Worm (Caenorhabditis elegans): ENCODE measurements around the gene srj-4.

srj-4 gene

DNA sequence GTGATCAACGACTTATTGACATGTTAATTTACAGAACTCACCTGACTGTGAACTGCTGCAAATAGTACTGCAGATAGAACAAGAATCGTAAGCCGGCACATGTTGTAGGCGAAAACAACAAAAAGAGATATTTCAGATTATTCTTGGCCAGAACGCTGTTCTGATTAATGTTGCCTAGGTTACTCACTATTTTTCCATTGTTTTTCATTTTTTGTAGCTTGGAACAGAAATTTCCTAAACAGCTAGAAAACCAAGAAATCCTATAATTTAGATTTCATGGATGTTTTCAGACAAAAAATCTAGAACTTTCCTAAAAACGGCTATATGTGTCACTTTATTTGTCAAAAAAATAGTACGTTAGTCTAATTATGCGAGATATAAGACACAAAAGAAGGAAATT lies 8.5 kb upstream of the srj-4 start, which contains the start of gene C27A7.9:
Gene C27A7.9 (minus strand): TSS at position 101 of the 400 bp plus-strand sequence.
- no peak for TF ChIP-seq W03F9.2 (tag; optimal IDR thresholded peaks at IDR 0.05)
- no peak for TF ChIP-seq dao-5 (tag; optimal IDR thresholded peaks at IDR 0.05)
- TF ChIP-seq him-1 (tag; optimal IDR thresholded peaks at IDR 0.05), result no peak

DNA sequence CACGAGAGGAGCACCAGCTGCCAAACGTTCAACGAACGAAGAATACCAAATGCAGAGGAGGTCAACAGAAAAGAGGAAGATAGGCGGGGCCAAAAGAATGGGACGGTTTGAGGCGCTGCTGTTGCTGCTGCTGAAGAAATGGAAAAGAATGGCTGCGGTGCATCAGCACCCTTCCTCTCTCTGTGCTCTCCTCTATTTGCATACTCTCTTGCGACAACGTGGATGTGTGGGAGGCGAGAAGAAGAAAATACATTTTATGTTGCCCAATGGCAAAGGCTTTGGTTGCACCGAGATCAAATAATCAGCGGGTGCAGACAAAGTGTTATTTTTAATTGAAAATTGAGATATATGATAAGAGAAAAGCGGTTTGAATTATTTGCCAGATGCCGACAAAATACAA lies 4.6 kb upstream of the srj-4 start:
- TF ChIP-seq him-1 (tag; optimal IDR thresholded peaks at IDR 0.05) (no peak), W03F9.2 (tag; optimal IDR thresholded peaks at IDR 0.05) (no peak), dao-5 (tag; optimal IDR thresholded peaks at IDR 0.05) (no peak)

DNA sequence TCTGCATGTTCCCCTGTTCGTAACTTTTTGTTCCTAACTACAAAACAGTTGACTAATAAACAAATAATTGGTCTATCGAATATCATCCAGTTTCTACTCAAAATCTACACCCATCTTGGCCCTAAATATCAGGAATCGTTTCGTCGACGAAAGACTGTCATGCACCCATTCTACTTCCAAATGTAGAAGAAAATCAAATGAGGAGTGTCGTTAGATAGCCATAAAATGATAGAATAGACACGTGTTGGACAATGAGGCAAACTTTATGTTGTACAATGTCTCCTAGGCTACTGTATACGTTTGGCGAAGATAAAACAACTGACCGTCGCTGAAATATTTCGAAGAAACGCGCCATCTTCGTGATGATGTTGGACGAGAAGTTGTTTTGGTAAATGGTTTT lies 3.0 kb upstream of the srj-4 start:
- TF ChIP-seq W03F9.2 (tag; optimal IDR thresholded peaks at IDR 0.05) (no peak), dao-5 (tag; optimal IDR thresholded peaks at IDR 0.05) (no peak), him-1 (tag; optimal IDR thresholded peaks at IDR 0.05) (no peak)

DNA sequence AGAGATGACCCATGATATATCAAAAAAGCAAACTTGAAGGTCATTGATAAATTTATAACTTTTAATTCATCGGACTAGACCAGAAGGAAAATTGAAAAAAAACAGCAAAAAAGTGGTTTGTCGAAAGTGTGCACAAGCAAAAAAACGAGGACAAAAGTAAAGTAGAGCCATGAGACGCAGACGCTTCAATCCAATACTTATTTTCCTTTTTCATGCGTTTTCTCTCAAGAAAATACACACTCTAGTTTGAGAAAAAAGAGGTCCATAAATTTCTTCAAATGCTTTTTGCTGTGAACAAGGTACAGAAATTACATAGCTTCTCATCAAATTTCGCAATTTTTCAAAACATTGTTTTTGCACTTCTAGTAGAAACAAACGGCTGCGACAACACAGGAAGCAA lies 1.8 kb upstream of the srj-4 start:
- no peak for TF ChIP-seq W03F9.2 (tag; optimal IDR thresholded peaks at IDR 0.05)
- TF ChIP-seq dao-5 (tag; optimal IDR thresholded peaks at IDR 0.05), result no peak
- no peak for TF ChIP-seq him-1 (tag; optimal IDR thresholded peaks at IDR 0.05)

DNA sequence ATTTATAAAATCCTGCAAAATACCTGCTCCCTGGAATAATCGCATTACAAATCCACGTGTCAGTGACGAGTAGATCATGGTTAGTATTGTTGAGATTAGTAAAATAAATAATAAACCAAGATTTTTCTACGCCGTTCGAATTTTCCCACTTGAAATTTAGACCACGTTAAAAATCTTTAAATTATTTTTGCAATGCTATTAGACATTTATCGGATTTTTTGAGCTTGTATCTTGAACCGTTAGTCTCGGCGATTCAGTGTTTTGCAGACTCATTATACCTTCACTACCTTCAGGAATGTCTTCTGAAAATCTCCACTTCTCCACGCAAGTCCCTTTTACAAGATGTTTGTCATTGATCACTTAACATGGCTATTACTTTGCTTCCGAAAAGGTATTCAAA lies 786 bp upstream of the srj-4 start, which contains the start of gene C27A7.5:
Gene C27A7.5 (minus strand): TSS at position 101 of the 400 bp plus-strand sequence.
- TF ChIP-seq him-1 (tag; optimal IDR thresholded peaks at IDR 0.05) (no peak), W03F9.2 (tag; optimal IDR thresholded peaks at IDR 0.05) (no peak), dao-5 (tag; optimal IDR thresholded peaks at IDR 0.05) (no peak)

DNA sequence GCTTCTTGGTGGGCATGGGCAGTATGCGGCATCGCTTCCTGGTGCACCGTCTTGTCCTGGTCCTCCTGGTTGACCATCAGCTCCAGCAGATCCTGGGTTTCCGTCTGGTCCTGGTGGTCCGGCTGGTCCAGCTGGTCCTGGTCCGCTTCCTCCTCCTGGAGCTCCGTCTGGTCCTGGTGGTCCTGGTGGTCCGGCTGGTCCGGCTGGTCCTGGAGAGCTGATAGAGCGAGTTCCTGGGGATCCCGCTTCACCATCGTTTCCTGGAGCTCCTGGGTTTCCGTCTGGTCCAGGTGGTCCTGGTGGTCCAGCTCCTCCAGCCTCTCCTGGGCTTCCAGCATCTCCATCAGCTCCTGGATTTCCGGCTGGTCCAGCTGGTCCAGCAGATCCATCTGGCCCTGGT lies 4.0 kb downstream of the srj-4 start:
- TF ChIP-seq him-1 (tag; optimal IDR thresholded peaks at IDR 0.05) (no peak), W03F9.2 (tag; optimal IDR thresholded peaks at IDR 0.05) (no peak), dao-5 (tag; optimal IDR thresholded peaks at IDR 0.05) (no peak)

DNA sequence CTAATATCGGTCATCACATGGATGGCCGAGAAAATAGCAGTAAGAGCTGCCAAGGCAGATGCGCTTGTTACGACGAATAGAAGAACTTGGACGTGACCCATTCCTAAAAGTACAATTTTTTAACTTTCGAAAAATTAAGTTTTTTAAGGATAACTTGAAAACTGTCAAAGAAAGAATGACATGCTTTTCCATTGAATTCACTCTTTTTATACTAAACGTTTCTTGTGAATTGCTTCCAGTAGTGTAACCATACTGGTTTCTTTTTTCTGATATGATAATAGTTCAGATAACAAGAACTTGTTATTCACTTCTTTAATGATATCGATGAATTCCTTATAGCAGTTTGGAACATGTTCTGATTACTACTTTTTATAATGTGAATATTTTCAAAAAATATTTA lies 4.6 kb downstream of the srj-4 start, which contains the start of gene col-37:
Gene col-37 (minus strand): TSS at position 101 of the 400 bp plus-strand sequence.
- TF ChIP-seq him-1 (tag; optimal IDR thresholded peaks at IDR 0.05), result no peak
- no peak for TF ChIP-seq dao-5 (tag; optimal IDR thresholded peaks at IDR 0.05)
- TF ChIP-seq W03F9.2 (tag; optimal IDR thresholded peaks at IDR 0.05), result no peak

DNA sequence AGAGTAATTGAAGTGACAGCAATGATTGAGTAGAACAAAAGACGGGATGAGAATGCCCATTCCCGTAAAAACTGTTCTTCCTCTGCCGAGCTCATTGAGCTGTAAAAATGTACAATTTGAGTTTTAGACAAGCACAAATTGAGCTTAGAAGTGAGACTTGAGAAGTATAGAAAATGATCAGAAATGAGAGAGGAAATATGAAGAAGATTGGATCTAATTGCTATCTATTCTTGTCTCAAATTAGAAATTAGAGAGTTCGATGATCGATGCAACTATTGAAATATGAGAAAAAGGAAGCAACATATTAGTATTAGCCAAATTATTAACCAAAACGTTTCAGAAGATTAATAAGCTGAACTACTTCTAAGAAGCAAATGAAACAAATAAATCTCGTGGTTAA lies 7.1 kb downstream of the srj-4 start, which contains the start of gene ZK863.1:
Gene ZK863.1 (minus strand): TSS at position 101 of the 400 bp plus-strand sequence.
- TF ChIP-seq him-1 (tag; optimal IDR thresholded peaks at IDR 0.05), result no peak
- no peak for TF ChIP-seq W03F9.2 (tag; optimal IDR thresholded peaks at IDR 0.05)
- no peak for TF ChIP-seq dao-5 (tag; optimal IDR thresholded peaks at IDR 0.05)

DNA sequence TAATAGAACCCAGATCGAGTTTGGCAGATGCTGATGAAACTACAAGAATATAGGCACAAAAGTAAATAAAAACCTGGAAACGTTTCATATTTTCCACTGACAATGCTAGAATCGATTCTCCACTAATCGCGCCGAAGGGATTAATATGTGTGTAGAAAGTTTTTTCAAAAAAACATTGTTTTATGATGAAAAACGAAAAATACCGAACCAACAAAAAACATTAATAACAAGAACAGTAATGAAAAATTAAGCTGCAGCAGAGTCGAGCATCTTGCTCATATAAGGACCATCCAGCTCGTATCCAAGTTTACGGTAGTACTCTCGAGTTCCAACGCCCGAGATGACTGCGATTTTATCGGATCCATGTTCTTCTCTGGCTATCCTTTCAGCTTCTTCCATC lies 16.3 kb downstream of the srj-4 start, which contains the start of gene clec-224:
Gene clec-224 (minus strand): TSS at position 101 of the 400 bp plus-strand sequence.
- TF ChIP-seq dao-5 (tag; optimal IDR thresholded peaks at IDR 0.05), result no peak
- no peak for TF ChIP-seq W03F9.2 (tag; optimal IDR thresholded peaks at IDR 0.05)
- no peak for TF ChIP-seq him-1 (tag; optimal IDR thresholded peaks at IDR 0.05)

DNA sequence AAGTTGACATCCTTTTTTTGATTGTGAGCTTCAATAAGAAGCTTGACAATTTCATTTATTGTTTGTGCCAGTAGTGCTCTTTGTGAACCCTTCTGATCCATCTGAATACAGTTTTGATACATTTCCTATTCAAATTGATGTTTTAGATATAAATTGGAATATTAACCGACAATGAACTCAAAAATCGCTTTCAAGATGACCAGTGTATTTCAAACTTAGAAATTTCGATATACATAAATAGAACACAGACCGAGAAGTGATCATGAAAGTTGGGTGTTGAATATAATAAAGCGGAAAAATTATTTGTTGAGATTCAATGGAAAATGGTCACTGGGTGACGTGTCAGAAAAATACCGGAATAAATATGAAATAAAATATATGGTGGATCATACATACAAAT lies 18.3 kb downstream of the srj-4 start, which contains the start of gene elpc-3:
Gene elpc-3 (minus strand): TSS at position 101 of the 400 bp plus-strand sequence.
- TF ChIP-seq him-1 (tag; optimal IDR thresholded peaks at IDR 0.05) (no peak), dao-5 (tag; optimal IDR thresholded peaks at IDR 0.05) (no peak), W03F9.2 (tag; optimal IDR thresholded peaks at IDR 0.05) (no peak)

DNA sequence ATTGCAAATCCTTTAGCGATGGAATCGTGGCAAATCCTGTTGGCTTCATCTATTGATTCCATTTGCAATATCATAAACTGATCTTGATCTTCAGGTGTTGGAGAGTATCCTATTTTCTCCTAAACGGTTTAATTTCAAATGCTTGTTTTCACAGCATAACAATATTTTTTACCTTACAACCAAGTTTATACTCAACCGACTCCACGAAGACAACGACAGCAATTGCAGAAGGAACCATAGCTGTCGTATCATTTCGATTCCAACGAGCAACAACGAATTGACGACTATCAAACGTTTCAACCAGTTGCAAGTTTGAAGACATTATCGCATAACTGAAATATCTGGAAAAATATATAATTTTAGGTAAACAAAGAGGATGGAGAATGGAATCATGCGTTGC lies 20.8 kb downstream of the srj-4 start, which contains the start of gene usip-1:
Gene usip-1 (minus strand): TSS at position 341 of the 400 bp plus-strand sequence.
- TF ChIP-seq dao-5 (tag; optimal IDR thresholded peaks at IDR 0.05) (no peak), W03F9.2 (tag; optimal IDR thresholded peaks at IDR 0.05) (no peak), him-1 (tag; optimal IDR thresholded peaks at IDR 0.05) (no peak)

DNA sequence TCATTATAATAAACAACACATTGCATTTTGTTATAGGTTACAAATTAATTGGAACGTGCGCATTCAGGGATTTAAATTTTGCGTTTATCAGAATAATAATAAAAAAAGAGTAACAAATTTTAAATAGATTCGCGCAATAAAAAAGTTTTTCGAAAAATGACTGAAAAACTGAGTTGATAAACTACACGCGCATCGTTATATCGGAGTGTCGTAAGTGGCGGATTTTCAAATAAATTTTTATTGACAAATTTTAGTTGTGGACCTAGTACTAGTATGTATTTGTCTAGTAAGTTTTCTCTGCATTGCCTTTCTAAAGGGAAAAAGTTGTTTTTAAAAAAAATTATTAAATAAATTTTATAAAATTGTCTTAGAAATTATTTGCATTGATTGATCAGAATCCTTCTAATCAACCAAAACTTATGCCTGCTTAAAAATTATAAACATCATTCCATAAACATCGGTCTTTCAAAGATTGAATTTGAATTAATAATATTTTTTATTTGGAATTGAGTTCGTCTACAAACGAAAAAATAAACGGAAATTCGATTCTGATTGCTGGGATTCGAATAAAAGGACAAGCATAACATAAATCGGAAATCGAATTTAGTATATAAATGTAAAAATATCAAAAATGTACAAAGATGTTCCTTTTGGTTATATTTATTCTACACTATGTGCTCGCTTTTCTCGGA lies 21.4 kb downstream of the srj-4 start, which contains the start of gene srd-4:
Gene srd-4 (plus strand): TSS at position 642 of the 692 bp plus-strand sequence.
- TF ChIP-seq dao-5 (tag; optimal IDR thresholded peaks at IDR 0.05) (no peak), W03F9.2 (tag; optimal IDR thresholded peaks at IDR 0.05) (no peak)

DNA sequence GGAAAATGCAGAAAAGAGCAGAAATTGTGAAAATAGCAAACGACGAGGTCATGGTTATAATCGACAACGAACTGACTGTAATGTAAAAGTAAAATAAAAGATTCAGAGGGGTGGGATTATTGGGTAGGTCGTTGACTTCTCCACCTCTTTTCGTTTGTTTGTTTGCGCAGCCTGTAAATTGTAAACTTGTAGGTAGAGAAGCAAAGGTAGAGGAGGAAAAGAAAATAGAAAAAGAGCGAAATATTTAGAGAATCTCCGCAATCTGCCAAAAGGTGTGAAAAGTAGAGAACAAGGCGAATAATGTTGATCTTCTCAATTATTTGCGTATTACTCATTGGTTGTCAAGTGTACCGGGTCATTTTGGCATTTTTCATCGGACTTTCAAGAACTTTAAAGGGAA lies 24.3 kb downstream of the srj-4 start, which contains the start of gene ZK863.8:
Gene ZK863.8 (minus strand): TSS at position 173 of the 400 bp plus-strand sequence.
- TF ChIP-seq him-1 (tag; optimal IDR thresholded peaks at IDR 0.05), result no peak
- no peak for TF ChIP-seq W03F9.2 (tag; optimal IDR thresholded peaks at IDR 0.05)
- no peak for TF ChIP-seq dao-5 (tag; optimal IDR thresholded peaks at IDR 0.05)

DNA sequence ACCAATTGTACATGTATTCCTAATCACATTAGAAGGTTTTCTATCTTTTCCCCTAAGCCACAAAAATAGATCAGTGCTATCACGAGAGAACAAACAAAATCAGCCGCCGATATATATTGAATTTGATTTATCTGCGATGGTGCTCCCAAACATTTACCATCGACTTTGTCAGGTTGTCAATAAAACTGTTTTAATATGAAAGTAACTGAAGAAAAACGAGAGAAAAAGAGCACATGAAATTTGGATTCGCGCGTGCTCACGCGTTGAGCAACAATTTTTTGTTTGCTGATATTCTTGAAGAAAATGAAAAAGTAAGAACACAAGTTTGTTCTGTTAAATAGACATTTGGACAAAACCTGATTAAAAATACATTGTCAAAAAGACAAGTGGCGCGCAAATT lies 25.8 kb downstream of the srj-4 start:
- TF ChIP-seq W03F9.2 (tag; optimal IDR thresholded peaks at IDR 0.05), result no peak
- no peak for TF ChIP-seq him-1 (tag; optimal IDR thresholded peaks at IDR 0.05)
- TF ChIP-seq dao-5 (tag; optimal IDR thresholded peaks at IDR 0.05), result no peak

Measured in whole organism, L4/young adult.